Fruit fly (Drosophila melanogaster) whole organism, embryonic: ENCODE results near the gene CG31638.
A peak's percentile ranks its signal among the peaks of the same experiment; 100 is the strongest.

Source experiments
- Atf6 ChIP-seq: fragments of 200-800 bp; sonication (Bioruptor generic); IDR thresholded peaks from 2 replicates; pipeline ENCODE4 v1.3.6; 2022; ENCODE audit warnings: missing biosample characterization, missing genetic modification characterization
- Bgb ChIP-seq: fragments of 200-800 bp; sonication (Bioruptor generic); IDR thresholded peaks from 2 replicates; pipeline ENCODE4 v1.3.6; 2022; ENCODE audit warnings: missing biosample characterization, missing genetic modification characterization; ENCODE audit not compliant: partially characterized antibody
- CG10147 ChIP-seq: fragments of 200-800 bp; sonication (Bioruptor generic); optimal IDR thresholded peaks from 2 replicates; lab custom pipeline; 2019; ENCODE audit warnings: missing biosample characterization, mild to moderate bottlenecking, missing genetic modification characterization, moderate library complexity
- CG10209 ChIP-seq: fragments of 200-800 bp; sonication (Bioruptor generic); optimal IDR thresholded peaks from 3 replicates; lab custom pipeline; 2017; ENCODE audit warnings: missing biosample characterization, mild to moderate bottlenecking, missing genetic modification characterization, missing genetic modification reagents
- CG1024 ChIP-seq: fragments of 200-800 bp; sonication (Bioruptor generic); IDR thresholded peaks from 2 replicates; pipeline ENCODE4 v1.3.6; 2022; ENCODE audit warnings: missing biosample characterization, missing genetic modification characterization
- CG12104 ChIP-seq: fragments of 200-800 bp; sonication (Bioruptor generic); optimal IDR thresholded peaks from 3 replicates; lab custom pipeline; 2016; ENCODE audit warnings: missing biosample characterization, missing genetic modification characterization
- CG1233 ChIP-seq: fragments of 200-800 bp; sonication (Bioruptor generic); optimal IDR thresholded peaks from 4 replicates; lab custom pipeline; 2018; ENCODE audit warnings: missing biosample characterization, mild to moderate bottlenecking, missing genetic modification characterization
- CG12391 ChIP-seq: fragments of 200-800 bp; sonication (Bioruptor generic); optimal IDR thresholded peaks from 3 replicates; lab custom pipeline; 2018; ENCODE audit warnings: missing biosample characterization, mild to moderate bottlenecking, missing genetic modification characterization, moderate library complexity
- CG12942 ChIP-seq: fragments of 200-800 bp; sonication (Bioruptor generic); optimal IDR thresholded peaks from 3 replicates; lab custom pipeline; 2016; ENCODE audit warnings: missing biosample characterization, missing genetic modification characterization
- CG13624 ChIP-seq: fragments of 200-800 bp; sonication (Bioruptor generic); optimal IDR thresholded peaks from 2 replicates; lab custom pipeline; 2016; ENCODE audit warnings: missing biosample characterization, missing genetic modification characterization
- CG13894 ChIP-seq: fragments of 200-800 bp; sonication (Bioruptor generic); optimal IDR thresholded peaks from 3 replicates; lab custom pipeline; 2018; ENCODE audit warnings: missing biosample characterization, mild to moderate bottlenecking, missing genetic modification characterization, moderate library complexity
- CG1602 ChIP-seq: fragments of 200-800 bp; sonication (Bioruptor generic); optimal IDR thresholded peaks from 3 replicates; lab custom pipeline; 2016; ENCODE audit warnings: missing biosample characterization, missing genetic modification characterization
- CG16815 ChIP-seq: fragments of 200-800 bp; sonication (Bioruptor generic); optimal IDR thresholded peaks from 3 replicates; lab custom pipeline; 2017; ENCODE audit warnings: missing biosample characterization, mild to moderate bottlenecking, missing genetic modification characterization
- CG17802 ChIP-seq: fragments of 200-800 bp; sonication (Bioruptor generic); optimal IDR thresholded peaks from 2 replicates; lab custom pipeline; 2018; ENCODE audit warnings: missing biosample characterization, mild to moderate bottlenecking, missing genetic modification characterization, moderate library complexity
- CG18599 ChIP-seq: fragments of 200-800 bp; sonication (Bioruptor generic); optimal IDR thresholded peaks from 3 replicates; lab custom pipeline; 2017; ENCODE audit warnings: missing biosample characterization, missing genetic modification characterization, mild to moderate bottlenecking, moderate library complexity, missing genetic modification reagents
- CG18764 ChIP-seq: fragments of 200-800 bp; sonication (Bioruptor generic); optimal IDR thresholded peaks from 3 replicates; lab custom pipeline; 2016; ENCODE audit warnings: missing biosample characterization, missing genetic modification characterization
- CG2202 ChIP-seq: fragments of 200-800 bp; sonication (Bioruptor generic); optimal IDR thresholded peaks from 2 replicates; lab custom pipeline; 2018; ENCODE audit warnings: missing biosample characterization, mild to moderate bottlenecking, missing genetic modification characterization
- CG2889 ChIP-seq: fragments of 200-800 bp; sonication (Bioruptor generic); IDR thresholded peaks from 3 replicates; pipeline ENCODE4 v1.3.6; 2022; ENCODE audit warnings: missing biosample characterization, missing genetic modification characterization
- CG32767 ChIP-seq: fragments of 200-800 bp; sonication (Bioruptor generic); IDR thresholded peaks from 2 replicates; pipeline ENCODE4 v1.3.6; 2022; ENCODE audit warnings: missing biosample characterization, missing genetic modification characterization
- CG32772 ChIP-seq: fragments of 200-800 bp; sonication (Bioruptor generic); IDR thresholded peaks from 2 replicates; pipeline ENCODE4 v1.3.6; 2022; ENCODE audit warnings: missing biosample characterization, missing genetic modification characterization
- CG3407 ChIP-seq: fragments of 200-800 bp; sonication (Bioruptor generic); optimal IDR thresholded peaks from 2 replicates; lab custom pipeline; 2018; ENCODE audit warnings: missing biosample characterization, mild to moderate bottlenecking, missing genetic modification characterization
- CG42726 ChIP-seq: fragments of 200-800 bp; sonication (Bioruptor generic); IDR thresholded peaks from 2 replicates; pipeline ENCODE4 v1.3.6; 2022; ENCODE audit warnings: missing biosample characterization, missing genetic modification characterization; ENCODE audit not compliant: partially characterized antibody
- CG6254 ChIP-seq: fragments of 200-800 bp; sonication (Bioruptor generic); optimal IDR thresholded peaks from 3 replicates; lab custom pipeline; 2017; ENCODE audit warnings: mild to moderate bottlenecking, missing biosample characterization, missing genetic modification reagents, missing genetic modification characterization
- CG8089 ChIP-seq: fragments of 200-800 bp; sonication (Bioruptor generic); optimal IDR thresholded peaks from 3 replicates; lab custom pipeline; 2016; ENCODE audit warnings: missing biosample characterization, missing genetic modification characterization
- CG9932 ChIP-seq: fragments of 200-800 bp; sonication (Bioruptor generic); IDR thresholded peaks from 2 replicates; pipeline ENCODE4 v1.3.6; 2022; ENCODE audit warnings: missing biosample characterization, missing genetic modification characterization
- CkIIα-i1 ChIP-seq: fragments of 200-800 bp; sonication (Bioruptor generic); IDR thresholded peaks from 2 replicates; pipeline ENCODE4 v1.3.6; 2022; ENCODE audit warnings: missing biosample characterization, missing genetic modification characterization
- Eip74EF ChIP-seq, 2 experiments: fragments of 200-800 bp in 1 of 2; fragments of >200 bp in 1 of 2; sonication (Bioruptor generic) in 1 of 2; optimal IDR thresholded peaks; 2 replicates each; lab custom pipeline; 2017 to 2019; ENCODE audit warnings: missing biosample characterization in 2 of 2, missing genetic modification characterization in 2 of 2, mild to moderate bottlenecking in 1 of 2, moderate library complexity in 1 of 2
- Gsc ChIP-seq: fragments of 200-800 bp; sonication (Bioruptor generic); IDR thresholded peaks from 2 replicates; pipeline ENCODE4 v1.3.6; 2022; ENCODE audit warnings: missing biosample characterization, missing genetic modification characterization
- H2.0 ChIP-seq: fragments of 200-800 bp; sonication (Bioruptor generic); IDR thresholded peaks from 2 replicates; pipeline ENCODE4 v1.3.6; 2022; ENCODE audit warnings: missing biosample characterization, missing genetic modification characterization
- MESR4 ChIP-seq: fragments of 200-800 bp; sonication (Bioruptor generic); optimal IDR thresholded peaks from 2 replicates; lab custom pipeline; 2018; ENCODE audit warnings: missing biosample characterization, mild to moderate bottlenecking, missing genetic modification characterization, moderate library complexity
- Med ChIP-seq: fragments of 200-800 bp; sonication (Bioruptor generic); peaks from one replicate; lab custom pipeline; 2016; ENCODE audit warnings: missing biosample characterization, missing genetic modification characterization, mild to moderate bottlenecking, inconsistent platforms, moderate library complexity
- Nf-YC ChIP-seq: fragments of 200-800 bp; optimal IDR thresholded peaks from 3 replicates; lab custom pipeline; 2019; ENCODE audit warnings: missing biosample characterization, mild to moderate bottlenecking, missing genetic modification characterization, moderate library complexity
- Pdp1 ChIP-seq, 2 experiments: fragments of 200-800 bp; sonication (Bioruptor generic); optimal IDR thresholded peaks; 3 replicates each; lab custom pipeline; 2016; ENCODE audit warnings: missing biosample characterization in 2 of 2, missing genetic modification characterization in 2 of 2, mild to moderate bottlenecking in 1 of 2, moderate library complexity in 1 of 2
- amos ChIP-seq: fragments of 200-800 bp; sonication (Bioruptor generic); IDR thresholded peaks from 2 replicates; pipeline ENCODE4 v1.3.6; 2022; ENCODE audit warnings: missing biosample characterization, missing genetic modification characterization; ENCODE audit not compliant: partially characterized antibody
- chn ChIP-seq: fragments of 200-800 bp; sonication (Bioruptor generic); optimal IDR thresholded peaks from 2 replicates; lab custom pipeline; 2016; ENCODE audit warnings: missing biosample characterization, missing genetic modification characterization
- dan ChIP-seq: fragments of 200-800 bp; sonication (Bioruptor generic); IDR thresholded peaks from 2 replicates; pipeline ENCODE4 v1.3.6; 2022; ENCODE audit warnings: missing biosample characterization, missing genetic modification characterization
- dati ChIP-seq: fragments of 200-800 bp; sonication (Bioruptor generic); IDR thresholded peaks from 2 replicates; pipeline ENCODE4 v1.3.6; 2022; ENCODE audit warnings: missing biosample characterization, missing genetic modification characterization
- ewg ChIP-seq: fragments of 200-800 bp; sonication (Bioruptor generic); optimal IDR thresholded peaks from 3 replicates; lab custom pipeline; 2017; ENCODE audit warnings: mild to moderate bottlenecking, missing biosample characterization, missing genetic modification reagents, missing genetic modification characterization
- fd64A ChIP-seq: fragments of 200-800 bp; sonication (Bioruptor generic); optimal IDR thresholded peaks from 3 replicates; lab custom pipeline; 2018; ENCODE audit warnings: missing biosample characterization, mild to moderate bottlenecking, missing genetic modification characterization
- ham ChIP-seq: fragments of 200-800 bp; sonication (Bioruptor generic); IDR thresholded peaks from 2 replicates; pipeline ENCODE4 v1.3.6; 2022; ENCODE audit warnings: missing biosample characterization, missing genetic modification characterization
- nerfin-1 ChIP-seq: fragments of 200-800 bp; sonication (Bioruptor generic); optimal IDR thresholded peaks from 3 replicates; lab custom pipeline; 2019; ENCODE audit warnings: missing biosample characterization, mild to moderate bottlenecking, missing genetic modification characterization, moderate library complexity
- pros ChIP-seq: fragments of 200-800 bp; sonication (Bioruptor generic); optimal IDR thresholded peaks from 3 replicates; lab custom pipeline; 2019; ENCODE audit warnings: missing biosample characterization, mild to moderate bottlenecking, missing genetic modification characterization, moderate library complexity
- rib ChIP-seq: fragments of 200-800 bp; sonication (Bioruptor generic); IDR thresholded peaks from 2 replicates; pipeline ENCODE4 v1.3.6; 2022; ENCODE audit warnings: missing biosample characterization, missing genetic modification characterization
- sd ChIP-seq: fragments of 200-800 bp; sonication (Bioruptor generic); optimal IDR thresholded peaks from 3 replicates; lab custom pipeline; 2018; ENCODE audit warnings: missing biosample characterization, mild to moderate bottlenecking, missing genetic modification characterization, moderate library complexity
- sens ChIP-seq: fragments of 200-800 bp; sonication (Bioruptor generic); peaks from one replicate; lab custom pipeline; 2016; ENCODE audit warnings: missing biosample characterization, missing genetic modification characterization
- slp2 ChIP-seq: fragments of 200-800 bp; sonication (Bioruptor generic); optimal IDR thresholded peaks from 2 replicates; lab custom pipeline; 2016; ENCODE audit warnings: missing biosample characterization, missing genetic modification characterization
- sob ChIP-seq: fragments of 200-800 bp; sonication (Bioruptor generic); IDR thresholded peaks from 2 replicates; pipeline ENCODE4 v1.3.6; 2022; ENCODE audit warnings: missing biosample characterization, missing genetic modification characterization
- stc ChIP-seq: fragments of 200-800 bp; sonication (Bioruptor generic); IDR thresholded peaks from 2 replicates; pipeline ENCODE4 v1.3.6; 2022; ENCODE audit warnings: missing biosample characterization, missing genetic modification characterization
- tna ChIP-seq: fragments of 200-800 bp; sonication (Bioruptor generic); IDR thresholded peaks from 2 replicates; pipeline ENCODE4 v1.3.6; 2022; ENCODE audit warnings: missing biosample characterization, missing genetic modification characterization; ENCODE audit not compliant: partially characterized antibody
- vnd ChIP-seq: fragments of 200-800 bp; sonication (Bioruptor generic); IDR thresholded peaks from 3 replicates; pipeline ENCODE4 v1.3.6; 2022; ENCODE audit warnings: missing biosample characterization, missing genetic modification characterization; ENCODE audit not compliant: partially characterized antibody
- vvl ChIP-seq: fragments of 200-800 bp; sonication (Bioruptor generic); IDR thresholded peaks from 2 replicates; pipeline ENCODE4 v1.3.6; 2022; ENCODE audit warnings: missing biosample characterization, missing genetic modification characterization

Gene CG31638

DNA sequence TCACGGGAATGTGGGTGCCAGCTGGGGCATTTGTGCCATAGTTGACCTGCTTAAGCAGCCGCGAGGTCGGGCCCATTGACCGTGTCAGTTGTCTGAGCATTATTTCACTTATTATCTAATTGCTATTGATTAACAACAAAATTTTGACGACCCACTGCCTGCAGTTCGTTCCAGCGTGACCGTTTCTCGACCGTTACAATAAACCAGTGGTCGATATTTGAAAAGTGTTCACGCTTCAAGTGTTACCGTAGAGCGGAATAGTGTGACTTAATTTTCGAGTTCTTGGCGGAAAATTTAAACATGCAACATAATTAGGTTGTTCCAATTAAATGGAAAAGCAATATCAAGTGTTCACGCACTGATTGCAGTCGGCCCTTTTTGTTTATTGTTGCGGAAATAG lies 23.4 kb upstream of the CG31638 start, which contains the start of gene HemK1 (continued):
- TF ChIP-seq CG10147 (GFP tag; lab: Kevin White, UChicago), result no peak
- no peak for TF ChIP-seq CG16815 (GFP tag; lab: Kevin White, UChicago)
- no peak for TF ChIP-seq pros (GFP tag; lab: Kevin White, UChicago)
- TF ChIP-seq amos (GFP tag; lab: Robert Waterston, UW), result peak; percentile 58; the same call in 1 of the 2 replicates
- TF ChIP-seq chn (GFP tag; lab: Kevin White, UChicago), result peak; percentile 19
- TF ChIP-seq Bgb, result peak; percentile 70
- TF ChIP-seq sob, result 0 out of 2 replicates have a peak, but pooled peaks have one; percentile 23
- no peak for TF ChIP-seq vnd (GFP tag; lab: Robert Waterston, UW)
- no peak for TF ChIP-seq CG2889
- TF ChIP-seq Pdp1 (GFP tag; optimal IDR thresholded peaks at IDR 0.05; lab: Kevin White, UChicago), result peak in 1 of 2 experiments; percentile 84
- no peak for TF ChIP-seq CG3407 (GFP tag; lab: Kevin White, UChicago)
- no peak for TF ChIP-seq dati (GFP tag; lab: Robert Waterston, UW)
- 0 out of 2 replicates have a peak, but pooled peaks have one; percentile 30 for TF ChIP-seq CG9932 (GFP tag; lab: Robert Waterston, UW)
- TF ChIP-seq CkIIα-i1 (GFP tag; lab: Robert Waterston, UW), result no peak
- no peak for TF ChIP-seq CG2202 (tag; lab: Kevin White, UChicago)
- peak; percentile 26 for TF ChIP-seq CG13894 (tag; lab: Kevin White, UChicago)
- no peak for TF ChIP-seq CG1233 (GFP tag; lab: Kevin White, UChicago)
- no peak for TF ChIP-seq slp2
- 0 out of 2 replicates have a peak, but pooled peaks have one; percentile 21 for TF ChIP-seq Atf6
- no peak for TF ChIP-seq CG32767
- TF ChIP-seq fd64A (GFP tag; lab: Kevin White, UChicago), result no peak
- TF ChIP-seq stc (GFP tag; lab: Robert Waterston, UW), result no peak
- TF ChIP-seq CG32772 (GFP tag; lab: Robert Waterston, UW), result no peak
- TF ChIP-seq nerfin-1 (tag; lab: Kevin White, UChicago), result no peak
- TF ChIP-seq tna, result no peak
- TF ChIP-seq CG12104 (GFP tag; lab: Kevin White, UChicago), result no peak
- no peak for TF ChIP-seq rib
- TF ChIP-seq CG12942 (GFP tag; lab: Kevin White, UChicago), result no peak
- no peak for TF ChIP-seq CG18764 (GFP tag; lab: Kevin White, UChicago)
- no peak for TF ChIP-seq CG42726 (GFP tag; lab: Robert Waterston, UW)
- TF ChIP-seq ewg (GFP tag; lab: Kevin White, UChicago), result no peak
- TF ChIP-seq CG17802, result no peak
- no peak for TF ChIP-seq CG1024 (GFP tag; lab: Robert Waterston, UW)
- TF ChIP-seq CG8089 (GFP tag; lab: Kevin White, UChicago), result no peak
- TF ChIP-seq vvl, result peak; percentile 41; the same call in 1 of the 2 replicates
- TF ChIP-seq sd (tag; lab: Kevin White, UChicago), result no peak
- TF ChIP-seq dan (GFP tag; lab: Robert Waterston, UW), result no peak
- no peak for TF ChIP-seq CG1602 (GFP tag; lab: Kevin White, UChicago)
- TF ChIP-seq CG12391 (tag; lab: Kevin White, UChicago), result peak; percentile 42
- no peak for TF ChIP-seq H2.0 (GFP tag; lab: Robert Waterston, UW)
- TF ChIP-seq ham (GFP tag; lab: Robert Waterston, UW), result no peak
- TF ChIP-seq CG6254 (GFP tag; lab: Kevin White, UChicago), result no peak
- no peak for TF ChIP-seq CG18599 (GFP tag; lab: Kevin White, UChicago)
- peak; percentile 83 for TF ChIP-seq Med
- TF ChIP-seq CG10209, result no peak
- TF ChIP-seq Nf-YC (tag; lab: Kevin White, UChicago), result peak; percentile 17
- peak; percentile 9 for TF ChIP-seq CG13624
- peak; percentile 75 for TF ChIP-seq MESR4
- TF ChIP-seq sens (GFP tag; lab: Kevin White, UChicago), result peak; percentile 48
- TF ChIP-seq Eip74EF (GFP tag; optimal IDR thresholded peaks at IDR 0.05; lab: Kevin White, UChicago), result peak in 1 of 2 experiments; percentile 16
- no peak for TF ChIP-seq Gsc (GFP tag; lab: Robert Waterston, UW)
